Worm (Caenorhabditis elegans) whole organism, young adult: ENCODE results near the gene D1022.2.

ENCODE experiments used
- B0035.1 ChIP-seq: sonication (generic microtip); optimal IDR thresholded peaks from 2 replicates; lab custom pipeline; 2016; ENCODE audit warnings: missing genetic modification characterization, mild to moderate bottlenecking, missing compliant biosample characterization, missing genotype, missing genetic modification reagents
- F22D6.2 ChIP-seq: sonication (generic microtip); optimal IDR thresholded peaks from 2 replicates; lab custom pipeline; 2016; ENCODE audit warnings: mild to moderate bottlenecking, missing genetic modification characterization, missing compliant biosample characterization
- F23B12.7 ChIP-seq: sonication (generic microtip); optimal IDR thresholded peaks from 2 replicates; lab custom pipeline; 2017; ENCODE audit warnings: missing genetic modification characterization, mild to moderate bottlenecking, missing compliant biosample characterization, antibody characterized with exemption, moderate library complexity; ENCODE audit not compliant: insufficient read depth
- F33H1.4 ChIP-seq: fragments of 200-800 bp; sonication (Bioruptor generic); IDR thresholded peaks from 2 replicates; pipeline ENCODE4 v1.3.6; 2022; ENCODE audit warnings: missing genetic modification reagents, missing genetic modification characterization, missing compliant biosample characterization
- F57A8.1 ChIP-seq: fragments of 200-800 bp; sonication (Bioruptor generic); optimal IDR thresholded peaks from 2 replicates; lab custom pipeline; 2018; ENCODE audit warnings: mild to moderate bottlenecking, missing genetic modification characterization, moderate library complexity, missing compliant biosample characterization
- Y53G8AR.9 ChIP-seq: fragments of 200-800 bp; sonication (Bioruptor generic); conservative IDR thresholded peaks from 2 replicates; pipeline ENCODE4 v1.3.6; 2022; ENCODE audit warnings: missing genetic modification reagents, missing genetic modification characterization, missing compliant biosample characterization
- Y56A3A.18 ChIP-seq: fragments of 200-800 bp; sonication (Bioruptor generic); IDR thresholded peaks from 2 replicates; pipeline ENCODE4 v1.3.6; 2022; ENCODE audit warnings: missing genetic modification reagents, missing genetic modification characterization, missing compliant biosample characterization
- Y95B8A.8 ChIP-seq: fragments of 200-800 bp; sonication (Bioruptor generic); IDR thresholded peaks from 2 replicates; pipeline ENCODE4 v1.3.6; 2022; ENCODE audit warnings: missing genetic modification reagents, missing genetic modification characterization, missing compliant biosample characterization
- athp-1 ChIP-seq: sonication (generic microtip); optimal IDR thresholded peaks from 2 replicates; lab custom pipeline; 2017; ENCODE audit warnings: mild to moderate bottlenecking, missing genetic modification characterization, missing compliant biosample characterization
- attf-3 ChIP-seq: fragments of 200-800 bp; sonication (Bioruptor generic); conservative IDR thresholded peaks from 2 replicates; pipeline ENCODE4 v1.3.6; 2022; ENCODE audit warnings: missing genetic modification reagents, missing genetic modification characterization, missing compliant biosample characterization
- bed-1 ChIP-seq: fragments of 200-800 bp; sonication (Bioruptor generic); IDR thresholded peaks from 2 replicates; pipeline ENCODE4 v1.3.6; 2022; ENCODE audit warnings: missing genetic modification reagents, missing genetic modification characterization, missing compliant biosample characterization
- bed-2 ChIP-seq: fragments of 200-800 bp; sonication (Bioruptor generic); IDR thresholded peaks from 2 replicates; pipeline ENCODE4 v1.3.6; 2022; ENCODE audit warnings: missing genetic modification reagents, missing genetic modification characterization, missing compliant biosample characterization
- chd-7 ChIP-seq: sonication (generic microtip); optimal IDR thresholded peaks from 2 replicates; lab custom pipeline; 2016; ENCODE audit warnings: mild to moderate bottlenecking, missing genetic modification characterization, moderate library complexity, missing compliant biosample characterization
- die-1 ChIP-seq: sonication (generic microtip); optimal IDR thresholded peaks from 2 replicates; lab custom pipeline; 2016; ENCODE audit warnings: missing genotype, mild to moderate bottlenecking, missing genetic modification characterization, missing compliant biosample characterization
- egl-44 ChIP-seq: fragments of 200-800 bp; sonication (Bioruptor generic); IDR thresholded peaks from 2 replicates; pipeline ENCODE4 v1.3.6; 2022; ENCODE audit warnings: missing genetic modification reagents, missing genetic modification characterization, missing compliant biosample characterization
- egrh-3 ChIP-seq: fragments of 200-800 bp; sonication (Bioruptor generic); IDR thresholded peaks from 2 replicates; pipeline ENCODE4 v1.3.6; 2022; ENCODE audit warnings: missing genetic modification reagents, missing genetic modification characterization, missing compliant biosample characterization
- ekl-4 ChIP-seq: fragments of 200-800 bp; sonication (Bioruptor generic); IDR thresholded peaks from 2 replicates; pipeline ENCODE4 v1.3.6; 2022; ENCODE audit warnings: missing genetic modification reagents, missing genetic modification characterization, missing compliant biosample characterization
- ets-4 ChIP-seq: fragments of 200-800 bp; sonication (Bioruptor generic); optimal IDR thresholded peaks from 2 replicates; lab custom pipeline; 2018; ENCODE audit warnings: mild to moderate bottlenecking, missing genetic modification characterization, missing compliant biosample characterization
- fkh-3 ChIP-seq: sonication (generic microtip); optimal IDR thresholded peaks from 2 replicates; lab custom pipeline; 2016; ENCODE audit warnings: mild to moderate bottlenecking, missing genetic modification characterization, missing compliant biosample characterization
- hsf-1 ChIP-seq: fragments of 200-800 bp; sonication (Bioruptor generic); IDR thresholded peaks from 2 replicates; pipeline ENCODE4 v1.3.6; 2022; ENCODE audit warnings: missing genetic modification reagents, missing genetic modification characterization, missing compliant biosample characterization
- pha-4 ChIP-seq: fragments of 150-350 bp; sonication (generic microtip); optimal IDR thresholded peaks from 2 replicates; lab custom pipeline; 2014; ENCODE audit warnings: missing biosample characterization, missing genetic modification reagents, missing genetic modification characterization
- rcor-1 ChIP-seq: fragments of 200-800 bp; sonication (Bioruptor generic); IDR thresholded peaks from 2 replicates; pipeline ENCODE4 v1.3.6; 2022; ENCODE audit warnings: missing genetic modification reagents, missing genetic modification characterization, missing compliant biosample characterization
- rec-8 ChIP-seq, 2 experiments: sonication (generic microtip); optimal IDR thresholded peaks; 2 replicates each; lab custom pipeline; 2016; ENCODE audit warnings: mild to moderate bottlenecking in 2 of 2, missing genetic modification characterization in 2 of 2, missing genetic modification reagents in 2 of 2, missing genotype in 2 of 2, missing biosample characterization in 1 of 2, missing compliant biosample characterization in 1 of 2, moderate library complexity in 1 of 2
- snpc-1.3 ChIP-seq: sonication (generic microtip); optimal IDR thresholded peaks from 2 replicates; lab custom pipeline; 2017; ENCODE audit warnings: missing genetic modification characterization, mild to moderate bottlenecking, missing compliant biosample characterization, antibody characterized with exemption, moderate library complexity, missing genotype, missing genetic modification reagents; ENCODE audit not compliant: insufficient read depth
- snpc-3.4 ChIP-seq: sonication (generic microtip); optimal IDR thresholded peaks from 2 replicates; lab custom pipeline; 2017; ENCODE audit warnings: missing genetic modification characterization, mild to moderate bottlenecking, missing compliant biosample characterization, antibody characterized with exemption, moderate library complexity, missing genotype, missing genetic modification reagents
- sptf-2 ChIP-seq: fragments of 200-800 bp; sonication (Bioruptor generic); optimal IDR thresholded peaks from 2 replicates; lab custom pipeline; 2018; ENCODE audit warnings: mild to moderate bottlenecking, missing genetic modification characterization, missing compliant biosample characterization
- tbp1 ChIP-seq: fragments of 200-800 bp; sonication (Bioruptor generic); optimal IDR thresholded peaks from 2 replicates; lab custom pipeline; 2018; ENCODE audit warnings: mild to moderate bottlenecking, missing genetic modification characterization, missing compliant biosample characterization
- tbx-9 ChIP-seq: sonication (generic microtip); optimal IDR thresholded peaks from 2 replicates; lab custom pipeline; 2016; ENCODE audit warnings: borderline replicate concordance, missing genetic modification characterization, inconsistent platforms, missing compliant biosample characterization
- tlf-1 ChIP-seq: fragments of 200-800 bp; sonication (Bioruptor generic); optimal IDR thresholded peaks from 2 replicates; lab custom pipeline; 2018; ENCODE audit warnings: mild to moderate bottlenecking, missing genetic modification characterization, missing compliant biosample characterization
- unc-62 ChIP-seq: fragments of 150-350 bp; optimal IDR thresholded peaks from 2 replicates; lab custom pipeline; 2014; ENCODE audit warnings: missing biosample characterization, missing genetic modification reagents, missing genetic modification characterization
- xnd-1 ChIP-seq: sonication (generic microtip); optimal IDR thresholded peaks from 2 replicates; lab custom pipeline; 2016; ENCODE audit warnings: missing genotype, missing genetic modification reagents, missing genetic modification characterization, missing compliant biosample characterization
- zfh-2 ChIP-seq: fragments of 200-800 bp; sonication (Bioruptor generic); conservative IDR thresholded peaks from 2 replicates; pipeline ENCODE4 v1.3.6; 2022; ENCODE audit warnings: missing genetic modification reagents, missing genetic modification characterization, missing compliant biosample characterization

The D1022.2 gene

DNA sequence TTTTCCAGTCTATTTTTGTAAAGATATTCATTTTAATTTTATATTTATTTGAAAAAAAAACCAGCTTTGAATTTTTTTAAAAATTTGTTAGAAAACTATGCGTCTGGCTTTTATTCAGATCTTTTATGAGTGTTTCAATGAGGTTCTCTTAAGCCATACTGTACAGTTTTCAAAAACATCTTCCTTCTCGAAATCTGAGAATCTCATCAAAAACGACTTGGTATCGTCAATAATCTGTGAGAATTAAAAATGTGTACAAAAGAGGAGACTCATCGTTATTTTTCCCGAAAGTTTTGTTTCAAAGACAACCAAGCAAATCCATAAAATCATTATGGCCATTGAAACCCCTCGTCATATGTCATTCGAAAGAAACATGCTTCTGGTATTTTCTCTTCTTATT, at the start of gene D1022.2:
D1022.2 (plus strand) TSS at position 301 of the 400 bp plus-strand sequence.
- no peak for TF ChIP-seq unc-62 (GFP tag; lab: Kevin White, UChicago)
- TF ChIP-seq, all 124 proteins: peak for 0

DNA sequence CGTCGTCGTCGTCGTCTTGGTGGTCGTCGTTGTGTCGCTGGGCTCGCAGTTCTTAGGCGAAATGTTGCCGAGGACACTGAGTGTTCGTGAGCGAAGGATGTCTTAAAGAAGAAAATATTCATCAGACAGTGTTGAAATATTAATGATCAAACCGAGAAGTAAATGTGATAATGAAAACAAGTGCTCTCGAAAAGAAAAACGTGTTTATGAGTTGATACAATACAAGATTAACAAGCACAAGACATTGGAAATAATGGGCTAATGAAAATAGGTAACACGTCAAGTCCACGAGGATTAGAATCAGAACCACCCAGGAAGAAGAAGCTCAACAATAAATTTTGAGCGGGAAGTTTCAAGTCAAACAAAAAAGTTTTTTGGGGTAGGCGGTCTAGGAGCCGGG, 47.4 kb upstream of the D1022.2 start, which contains the start of gene K02A2.5:
K02A2.5 (minus strand) TSS at position 101 of the 400 bp plus-strand sequence.
- TF ChIP-seq tlf-1 (GFP tag; lab: Kevin White, UChicago) = no peak
- TF ChIP-seq sptf-2 = no peak
- TF ChIP-seq bed-2 (GFP tag; lab: Robert Waterston, UW) = no peak

DNA sequence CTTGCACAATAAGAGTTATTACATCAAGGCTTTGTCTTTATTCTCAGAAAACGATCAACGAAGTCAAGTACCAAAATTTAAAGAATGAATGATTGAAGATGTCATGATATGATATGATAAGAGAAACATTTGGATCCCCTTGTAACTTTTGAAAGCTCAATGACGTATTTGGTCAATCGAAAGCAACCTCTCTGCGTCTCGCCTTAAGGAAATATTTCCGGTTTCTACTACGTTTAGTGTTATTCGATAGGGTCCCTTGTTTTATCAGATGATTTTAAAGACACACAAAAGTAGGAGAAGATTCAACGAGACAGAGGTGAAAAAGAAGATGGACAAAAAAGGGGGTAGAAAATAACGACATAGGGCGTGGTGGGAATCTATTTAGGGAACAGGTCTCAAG, 46.0 kb upstream of the D1022.2 start:
- no peak for TF ChIP-seq ekl-4 (GFP tag; lab: Robert Waterston, UW)
- TF ChIP-seq ets-4 (GFP tag; lab: Kevin White, UChicago) = no peak
- no peak for TF ChIP-seq rcor-1
- TF ChIP-seq snpc-1.3 (tag; lab: Kevin White, UChicago) = no peak
- TF ChIP-seq unc-62 (GFP tag; lab: Kevin White, UChicago) = no peak
- TF ChIP-seq tbp1 (GFP tag; lab: Kevin White, UChicago) = no peak
- no peak for TF ChIP-seq die-1 (tag; lab: Kevin White, UChicago)
- TF ChIP-seq attf-3 = no peak
- TF ChIP-seq F33H1.4 (GFP tag; lab: Robert Waterston, UW) = no peak
- TF ChIP-seq Y53G8AR.9 (GFP tag; lab: Robert Waterston, UW) = no peak
- TF ChIP-seq Y56A3A.18 = no peak
- no peak for TF ChIP-seq zfh-2 (GFP tag; lab: Robert Waterston, UW)
- TF ChIP-seq snpc-3.4 (tag; lab: Kevin White, UChicago) = no peak
- TF ChIP-seq xnd-1 = no peak
- no peak for TF ChIP-seq hsf-1 (GFP tag; lab: Robert Waterston, UW)
- no peak for TF ChIP-seq F23B12.7 (tag; lab: Kevin White, UChicago)
- TF ChIP-seq bed-1 = no peak
- TF ChIP-seq athp-1 (tag; lab: Kevin White, UChicago) = no peak
- TF ChIP-seq Y95B8A.8 (GFP tag; lab: Robert Waterston, UW) = no peak
- no peak for TF ChIP-seq egl-44
- TF ChIP-seq, all 124 proteins: peak for 0

DNA sequence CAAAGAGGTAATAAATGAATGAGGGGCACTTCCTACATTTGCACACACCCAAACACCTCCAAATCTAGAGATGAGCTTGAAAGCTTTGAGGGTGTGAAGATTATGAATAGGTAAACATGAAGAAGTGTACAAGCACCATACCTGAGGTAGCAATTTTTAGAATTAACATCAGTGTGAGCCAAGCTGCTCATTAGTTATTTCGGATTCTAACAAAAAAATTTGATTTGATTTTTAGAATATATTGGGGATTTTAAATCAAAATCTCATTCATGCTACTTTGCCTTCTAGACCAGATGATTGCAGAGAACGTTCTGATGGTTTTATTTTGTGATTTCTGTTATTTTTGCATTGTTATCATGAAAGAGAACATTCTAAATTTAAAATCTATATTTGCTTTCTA, 45.5 kb upstream of the D1022.2 start:
- TF ChIP-seq F57A8.1 (GFP tag; lab: Kevin White, UChicago) (no peak), chd-7 (no peak), rcor-1 (no peak), snpc-3.4 (tag; lab: Kevin White, UChicago) (no peak), F23B12.7 (tag; lab: Kevin White, UChicago) (no peak), egrh-3 (GFP tag; lab: Robert Waterston, UW) (no peak), tbx-9 (tag; lab: Kevin White, UChicago) (no peak), F22D6.2 (no peak), bed-1 (no peak)

DNA sequence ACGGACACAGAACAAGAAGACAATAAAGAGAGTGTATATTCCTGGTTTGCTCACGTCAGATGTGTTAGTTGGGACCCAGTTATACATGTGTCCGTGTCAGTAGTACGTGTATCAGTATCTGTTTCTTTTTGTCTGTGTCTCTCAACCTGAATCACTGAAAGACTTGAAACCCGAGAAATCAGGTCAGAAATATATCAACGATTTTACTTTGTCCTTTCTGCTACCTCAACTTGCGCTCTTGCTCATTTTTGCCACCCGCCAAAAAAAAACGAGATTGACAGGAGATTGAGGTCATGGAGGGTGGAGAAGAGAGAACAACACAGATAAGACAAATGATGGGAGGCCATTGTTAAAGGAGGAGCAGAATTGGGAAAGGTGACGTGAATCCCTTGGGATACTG, 39.7 kb upstream of the D1022.2 start:
- no peak for TF ChIP-seq rec-8 (tag; optimal IDR thresholded peaks at IDR 0.05; lab: Kevin White, UChicago)
- no peak for TF ChIP-seq fkh-3 (tag; lab: Kevin White, UChicago)
- TF ChIP-seq B0035.1 (tag; lab: Kevin White, UChicago) = no peak
- TF ChIP-seq pha-4 = no peak
